Fruit fly (Drosophila melanogaster): Measurements from ENCODE around the gene CG17075.

The CG17075 gene

DNA sequence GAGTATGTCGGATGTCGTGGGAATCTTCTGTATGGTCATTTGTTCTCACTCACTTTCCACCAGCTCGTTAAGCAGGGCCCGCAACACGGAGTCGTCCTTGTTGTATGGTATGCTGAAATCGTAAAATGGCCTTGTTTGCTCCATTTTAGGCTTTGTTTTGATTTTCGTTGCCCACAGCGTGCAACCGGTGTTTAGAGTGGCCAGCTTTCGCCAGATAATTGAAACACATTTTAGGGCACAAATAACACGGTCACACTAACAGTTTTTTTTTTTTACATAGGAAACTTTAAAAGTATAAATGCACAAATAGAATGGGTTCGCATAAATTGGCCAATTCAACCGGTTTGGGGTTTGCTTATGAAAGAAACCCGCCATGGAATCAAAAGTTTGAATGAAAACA is 15.1 kb downstream of the CG17075 start, which contains the start of gene Rpp30 (continued):
- no peak for TF ChIP-seq Ets65A (GFP tag)
- no peak for TF ChIP-seq pho (GFP tag; optimal IDR thresholded peaks at IDR 0.05)
- TF ChIP-seq CG14710 (tag; optimal IDR thresholded peaks at IDR 0.05), result peak; percentile 28
- no peak for TF ChIP-seq CG10366 (GFP tag; IDR thresholded peaks at IDR 0.05)
- no peak for TF ChIP-seq sug (tag; optimal IDR thresholded peaks at IDR 0.05)
- no peak for TF ChIP-seq Atf6 (GFP tag; IDR thresholded peaks at IDR 0.05)
- no peak for TF ChIP-seq br (optimal IDR thresholded peaks at IDR 0.05)
- no peak for TF ChIP-seq CG18011 (GFP tag; optimal IDR thresholded peaks at IDR 0.05)
- TF ChIP-seq Sry-β (GFP tag; optimal IDR thresholded peaks at IDR 0.05), result no peak
- TF ChIP-seq onecut (GFP tag; IDR thresholded peaks at IDR 0.05), result no peak
- TF ChIP-seq chn (GFP tag; optimal IDR thresholded peaks at IDR 0.05), result no peak
- TF ChIP-seq gcm2 (GFP tag; optimal IDR thresholded peaks at IDR 0.05), result no peak
- TF ChIP-seq CG12219 (GFP tag; optimal IDR thresholded peaks at IDR 0.05), result no peak
- no peak for TF ChIP-seq Sox102F (GFP tag; optimal IDR thresholded peaks at IDR 0.05)
- no peak for TF ChIP-seq Gug (GFP tag; IDR thresholded peaks at IDR 0.05)
- no peak for TF ChIP-seq CG4404 (GFP tag; IDR thresholded peaks at IDR 0.05)
- no peak for TF ChIP-seq Hmr (GFP tag; optimal IDR thresholded peaks at IDR 0.05)
- no peak for TF ChIP-seq CG9437 (GFP tag; optimal IDR thresholded peaks at IDR 0.05)
- no peak for TF ChIP-seq CG9876 (GFP tag; optimal IDR thresholded peaks at IDR 0.05)
- no peak for TF ChIP-seq Dip2 (GFP tag; IDR thresholded peaks at IDR 0.05)
- no peak for TF ChIP-seq sim (GFP tag; IDR thresholded peaks at IDR 0.05)
- TF ChIP-seq al (GFP tag; IDR thresholded peaks at IDR 0.05), result no peak
- TF ChIP-seq CG1529 (GFP tag; optimal IDR thresholded peaks at IDR 0.05), result no peak
- no peak for TF ChIP-seq NC2β (GFP tag; optimal IDR thresholded peaks at IDR 0.05)
- peak; percentile 56 for TF ChIP-seq hkb (optimal IDR thresholded peaks at IDR 0.05)
- no peak for TF ChIP-seq hkb (GFP tag; IDR thresholded peaks at IDR 0.05)
- TF ChIP-seq Hand (GFP tag; optimal IDR thresholded peaks at IDR 0.05), result no peak
- TF ChIP-seq Antp (GFP tag; optimal IDR thresholded peaks at IDR 0.05), result no peak
- TF ChIP-seq nerfin-1 (tag; optimal IDR thresholded peaks at IDR 0.05), result no peak
- no peak for TF ChIP-seq CG11085 (GFP tag; IDR thresholded peaks at IDR 0.05)

DNA sequence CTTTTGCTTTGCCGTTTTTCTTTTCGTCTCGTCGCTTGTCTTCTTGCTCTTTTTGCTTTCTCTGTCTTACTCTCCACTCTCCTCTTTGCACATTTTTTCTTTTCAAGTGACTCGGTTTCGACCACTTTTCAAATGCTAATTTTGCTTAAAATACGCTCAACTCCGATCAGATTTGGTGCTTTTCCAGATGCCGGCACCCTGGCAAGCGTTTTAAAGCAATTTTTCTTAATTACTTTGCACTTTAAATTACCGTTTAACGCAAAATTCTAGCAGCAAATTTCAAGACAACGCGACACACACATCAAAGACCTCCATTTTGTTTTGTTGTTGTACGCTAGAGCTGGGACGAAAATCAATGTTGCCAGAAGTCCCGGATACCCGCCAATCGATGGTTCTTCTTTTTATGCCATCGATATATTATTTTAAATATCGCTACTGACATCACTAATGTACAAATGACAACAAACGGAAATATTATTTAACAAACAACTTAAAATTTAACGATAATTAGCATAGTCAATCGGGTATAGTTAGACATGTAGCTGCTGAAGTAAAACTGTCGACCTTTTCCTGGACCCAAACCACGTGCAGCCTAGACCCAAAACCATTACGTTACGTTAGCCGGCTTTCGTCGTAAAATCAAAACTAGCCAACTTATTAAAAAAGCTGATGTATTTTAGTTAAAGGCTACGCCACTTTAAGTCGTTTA is 16.6 kb downstream of the CG17075 start, which contains the start of gene kis:
TSS of gene kis (minus strand) at position 317 of the 709 bp plus-strand sequence.
- TF ChIP-seq CG10274 (GFP tag; optimal IDR thresholded peaks at IDR 0.05) (no peak), CG12769 (tag; optimal IDR thresholded peaks at IDR 0.05) (peak; percentile 70), CG42726 (GFP tag; IDR thresholded peaks at IDR 0.05; ENCODE audit: partially characterized antibody) (peak; percentile 97), B-H1 (GFP tag; IDR thresholded peaks at IDR 0.05) (no peak), CG13624 (GFP tag; optimal IDR thresholded peaks at IDR 0.05) (peak; percentile 68), gcm (GFP tag; optimal IDR thresholded peaks at IDR 0.05) (peak; percentile 21), Max (GFP tag; optimal IDR thresholded peaks at IDR 0.05) (peak; percentile 65), CG18764 (GFP tag; optimal IDR thresholded peaks at IDR 0.05) (no peak), D (optimal IDR thresholded peaks at IDR 0.05) (no peak), D (GFP tag; optimal IDR thresholded peaks at IDR 0.05) (no peak), amos (GFP tag; IDR thresholded peaks at IDR 0.05; ENCODE audit: partially characterized antibody) (peak; percentile 98), fd96Cb (tag; optimal IDR thresholded peaks at IDR 0.05) (no peak), CG12659 (GFP tag; optimal IDR thresholded peaks at IDR 0.05) (peak; percentile 93), Rfx (GFP tag; IDR thresholded peaks at IDR 0.05) (peak; percentile 66), Fer3 (tag; optimal IDR thresholded peaks at IDR 0.05) (peak; percentile 37), CG5180 (GFP tag; optimal IDR thresholded peaks at IDR 0.05) (no peak), Asciz (GFP tag; optimal IDR thresholded peaks at IDR 0.05) (peak; percentile 3), Atf-2 (GFP tag; optimal IDR thresholded peaks at IDR 0.05) (no peak), danr (GFP tag; IDR thresholded peaks at IDR 0.05) (no peak), YL-1 (GFP tag; optimal IDR thresholded peaks at IDR 0.05) (peak; percentile 88), CG1792 (GFP tag; optimal IDR thresholded peaks at IDR 0.05) (peak; percentile 16), Dfd (GFP tag; optimal IDR thresholded peaks at IDR 0.05) (no peak), hbn (GFP tag; IDR thresholded peaks at IDR 0.05; ENCODE audit: partially characterized antibody) (peak; percentile 93)
